Worm (Caenorhabditis elegans) whole organism, L4/young adult: Measurements from ENCODE around the gene K10B4.3.

ENCODE experiments used
- W03F9.2 ChIP-seq: fragments of 150-350 bp; optimal IDR thresholded peaks from 2 replicates; lab custom pipeline; 2014; ENCODE audit warnings: missing biosample characterization, missing genetic modification characterization
- dao-5 ChIP-seq: sonication (generic microtip); optimal IDR thresholded peaks from 2 replicates; lab custom pipeline; 2016; ENCODE audit warnings: missing genotype, missing genetic modification characterization, moderate library complexity, missing compliant biosample characterization
- him-1 ChIP-seq: sonication (generic microtip); optimal IDR thresholded peaks from 2 replicates; lab custom pipeline; 2016; ENCODE audit warnings: missing genotype, missing genetic modification reagents, missing genetic modification characterization, missing compliant biosample characterization

DNA sequence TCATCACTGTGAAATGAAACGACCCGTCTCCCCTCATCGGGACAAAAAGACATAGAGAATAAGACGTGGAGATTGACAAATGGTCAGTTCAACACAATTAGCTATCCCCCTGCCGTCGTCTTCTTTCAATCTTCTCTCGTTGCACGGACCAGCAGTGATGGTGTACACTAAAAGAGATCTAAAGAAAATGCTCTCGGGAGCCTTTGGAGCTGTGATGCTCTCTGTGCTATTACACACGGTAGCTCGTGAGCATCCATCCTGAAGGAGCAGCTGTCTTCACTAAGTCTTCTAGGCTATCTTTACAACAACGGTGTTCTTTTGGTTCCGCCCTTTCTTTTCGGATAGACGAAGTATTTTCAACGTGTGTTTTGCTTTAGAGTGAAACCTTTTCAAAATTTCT lies 40.3 kb upstream of the K10B4.3 start:
- no peak for TF ChIP-seq him-1 (tag; lab: Kevin White, UChicago)
- TF ChIP-seq W03F9.2 (tag; lab: Kevin White, UChicago), result no peak
- TF ChIP-seq dao-5, result no peak
